Worm (Caenorhabditis elegans) whole organism, late embryonic: ENCODE data around the gene Y39A1A.18.

ENCODE experiments used
- F13H6.1 ChIP-seq: sonication (generic microtip); optimal IDR thresholded peaks from 2 replicates; lab custom pipeline; 2016; ENCODE audit warnings: missing genetic modification characterization, missing compliant biosample characterization
- K02D7.2 ChIP-seq: sonication (generic microtip); optimal IDR thresholded peaks from 2 replicates; lab custom pipeline; 2017; ENCODE audit warnings: mild to moderate bottlenecking, missing genetic modification characterization, missing compliant biosample characterization
- K09A11.1 ChIP-seq: sonication (generic microtip); optimal IDR thresholded peaks from 2 replicates; lab custom pipeline; 2017; ENCODE audit warnings: antibody characterized with exemption, mild to moderate bottlenecking, missing genetic modification characterization, missing compliant biosample characterization; ENCODE audit not compliant: insufficient read depth
- T23F11.4 ChIP-seq: fragments of 200-800 bp; sonication (Bioruptor generic); optimal IDR thresholded peaks from 2 replicates; lab custom pipeline; 2018; ENCODE audit warnings: mild to moderate bottlenecking, missing genetic modification characterization, missing compliant biosample characterization
- ceh-14 ChIP-seq: sonication (generic microtip); optimal IDR thresholded peaks from 2 replicates; lab custom pipeline; 2016; ENCODE audit warnings: missing genotype, missing genetic modification characterization, missing compliant biosample characterization
- ceh-18 ChIP-seq: sonication (generic microtip); optimal IDR thresholded peaks from 2 replicates; lab custom pipeline; 2016; ENCODE audit warnings: missing genetic modification characterization, missing compliant biosample characterization
- ceh-19 ChIP-seq: fragments of 200-800 bp; sonication (Bioruptor generic); optimal IDR thresholded peaks from 2 replicates; lab custom pipeline; 2018; ENCODE audit warnings: mild to moderate bottlenecking, missing genetic modification characterization, missing compliant biosample characterization
- ceh-22 ChIP-seq: sonication (generic microtip); optimal IDR thresholded peaks from 2 replicates; lab custom pipeline; 2017; ENCODE audit warnings: missing biosample characterization, missing genetic modification characterization
- ceh-30 ChIP-seq: fragments of 150-350 bp; optimal IDR thresholded peaks from 2 replicates; lab custom pipeline; 2014; ENCODE audit warnings: missing biosample characterization, missing genetic modification characterization
- ceh-31 ChIP-seq: sonication (generic microtip); optimal IDR thresholded peaks from 2 replicates; lab custom pipeline; 2016; ENCODE audit warnings: missing genetic modification characterization, missing compliant biosample characterization
- ceh-34 ChIP-seq: sonication (generic microtip); optimal IDR thresholded peaks from 2 replicates; lab custom pipeline; 2016; ENCODE audit warnings: mild to moderate bottlenecking, missing genetic modification characterization, missing compliant biosample characterization
- ceh-45 ChIP-seq: fragments of 200-800 bp; sonication (Bioruptor generic); IDR thresholded peaks from 2 replicates; pipeline ENCODE4 v1.3.6; 2022; ENCODE audit warnings: missing genetic modification reagents, missing genetic modification characterization, missing compliant biosample characterization
- ceh-6 ChIP-seq: fragments of 200-800 bp; sonication (Bioruptor generic); optimal IDR thresholded peaks from 2 replicates; lab custom pipeline; 2018; ENCODE audit warnings: mild to moderate bottlenecking, missing genetic modification characterization, missing compliant biosample characterization
- che-1 ChIP-seq: sonication (generic microtip); optimal IDR thresholded peaks from 2 replicates; lab custom pipeline; 2016; ENCODE audit warnings: mild to moderate bottlenecking, missing genetic modification characterization, missing compliant biosample characterization
- dmd-4 ChIP-seq: sonication (generic microtip); optimal IDR thresholded peaks from 2 replicates; lab custom pipeline; 2016; ENCODE audit warnings: borderline replicate concordance, missing genetic modification characterization, missing compliant biosample characterization
- dve-1 ChIP-seq: sonication (generic microtip); optimal IDR thresholded peaks from 2 replicates; lab custom pipeline; 2017; ENCODE audit warnings: antibody characterized with exemption, mild to moderate bottlenecking, missing genetic modification characterization, missing compliant biosample characterization
- elt-2 ChIP-seq: sonication (generic microtip); optimal IDR thresholded peaks from 2 replicates; lab custom pipeline; 2016; ENCODE audit warnings: missing genetic modification reagents, missing genetic modification characterization, missing compliant biosample characterization
- fax-1 ChIP-seq: sonication (generic microtip); optimal IDR thresholded peaks from 2 replicates; lab custom pipeline; 2016; ENCODE audit warnings: missing genotype, missing genetic modification characterization, missing compliant biosample characterization
- fkh-6 ChIP-seq: sonication (generic microtip); optimal IDR thresholded peaks from 2 replicates; lab custom pipeline; 2016; ENCODE audit warnings: missing genetic modification characterization, missing compliant biosample characterization
- hlh-13 ChIP-seq: fragments of 200-800 bp; sonication (Bioruptor generic); optimal IDR thresholded peaks from 2 replicates; lab custom pipeline; 2018; ENCODE audit warnings: mild to moderate bottlenecking, missing genetic modification characterization, missing compliant biosample characterization
- hlh-6 ChIP-seq: sonication (generic microtip); optimal IDR thresholded peaks from 2 replicates; lab custom pipeline; 2016; ENCODE audit warnings: missing genotype, missing genetic modification characterization, missing compliant biosample characterization
- hlh-8 ChIP-seq: sonication (generic microtip); optimal IDR thresholded peaks from 2 replicates; lab custom pipeline; 2016; ENCODE audit warnings: missing genotype, missing genetic modification characterization, missing compliant biosample characterization
- lin-11 ChIP-seq: fragments of 200-800 bp; sonication (Bioruptor generic); optimal IDR thresholded peaks from 2 replicates; lab custom pipeline; 2018; ENCODE audit warnings: mild to moderate bottlenecking, missing genetic modification characterization, missing compliant biosample characterization
- mec-3 ChIP-seq: sonication (generic microtip); optimal IDR thresholded peaks from 2 replicates; lab custom pipeline; 2016; ENCODE audit warnings: borderline replicate concordance, missing genetic modification characterization, missing compliant biosample characterization
- nfya-1 ChIP-seq: sonication (generic microtip); optimal IDR thresholded peaks from 2 replicates; lab custom pipeline; 2017; ENCODE audit warnings: missing genetic modification characterization, mild to moderate bottlenecking, missing compliant biosample characterization, antibody characterized with exemption, moderate library complexity
- nhr-232 ChIP-seq: sonication (generic microtip); optimal IDR thresholded peaks from 2 replicates; lab custom pipeline; 2016; ENCODE audit warnings: missing genetic modification characterization, missing compliant biosample characterization
- odd-2 ChIP-seq: sonication (generic microtip); optimal IDR thresholded peaks from 2 replicates; lab custom pipeline; 2017; ENCODE audit warnings: antibody characterized with exemption, mild to moderate bottlenecking, missing genetic modification characterization, missing compliant biosample characterization
- pat-9 ChIP-seq: fragments of 200-800 bp; sonication (Bioruptor generic); optimal IDR thresholded peaks from 2 replicates; lab custom pipeline; 2018; ENCODE audit warnings: mild to moderate bottlenecking, missing genetic modification characterization, moderate library complexity, missing compliant biosample characterization
- pros-1 ChIP-seq: fragments of 150-350 bp; optimal IDR thresholded peaks from 2 replicates; lab custom pipeline; 2014; ENCODE audit warnings: missing biosample characterization, missing genetic modification reagents, missing genetic modification characterization
- ref-2 ChIP-seq: sonication (generic microtip); optimal IDR thresholded peaks from 2 replicates; lab custom pipeline; 2016; ENCODE audit warnings: missing genetic modification characterization, missing compliant biosample characterization
- rnt-1 ChIP-seq: sonication (generic microtip); optimal IDR thresholded peaks from 2 replicates; lab custom pipeline; 2016; ENCODE audit warnings: missing genetic modification characterization, missing compliant biosample characterization
- tbx-2 ChIP-seq: sonication (generic microtip); optimal IDR thresholded peaks from 2 replicates; lab custom pipeline; 2016; ENCODE audit warnings: missing genetic modification characterization, missing compliant biosample characterization
- tbx-7 ChIP-seq: sonication (generic microtip); optimal IDR thresholded peaks from 2 replicates; lab custom pipeline; 2016; ENCODE audit warnings: missing genotype, missing genetic modification characterization, missing compliant biosample characterization
- unc-42 ChIP-seq: sonication (generic microtip); optimal IDR thresholded peaks from 2 replicates; lab custom pipeline; 2016; ENCODE audit warnings: missing genotype, missing genetic modification characterization, missing compliant biosample characterization
- unc-55 ChIP-seq: sonication (generic microtip); optimal IDR thresholded peaks from 2 replicates; lab custom pipeline; 2017; ENCODE audit warnings: missing biosample characterization, missing genetic modification reagents, missing genetic modification characterization
- ztf-16 ChIP-seq: sonication (generic microtip); optimal IDR thresholded peaks from 2 replicates; lab custom pipeline; 2017; ENCODE audit warnings: missing genetic modification characterization, missing compliant biosample characterization

Y39A1A.18 gene

DNA sequence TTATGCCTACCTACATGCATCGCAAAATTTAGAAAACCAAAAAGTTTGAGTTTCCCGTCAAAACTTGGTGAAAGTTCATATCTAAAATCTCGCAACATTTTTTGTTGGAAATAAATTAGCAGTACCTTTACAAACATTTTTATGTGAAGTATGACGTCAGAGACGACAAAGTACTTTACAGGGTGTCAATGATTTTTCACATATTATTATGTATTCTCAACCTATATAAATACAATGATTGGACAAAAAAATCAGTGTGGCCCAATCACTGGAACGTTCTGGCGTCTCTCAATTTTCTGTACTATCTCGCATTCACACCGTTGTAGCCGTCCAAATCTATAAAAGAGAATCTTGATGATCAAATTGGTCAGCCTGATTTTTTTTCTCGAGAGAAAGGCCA lies at the start of gene Y39A1A.18, which contains the start of gene fmo-3:
Gene Y39A1A.18 (minus strand): TSS at position 192 of the 400 bp plus-strand sequence.
Gene fmo-3 (plus strand): TSS at position 388 of the 400 bp plus-strand sequence.
- no peak for TF ChIP-seq ztf-16 (tag; lab: Kevin White, UChicago)
- no peak for TF ChIP-seq K09A11.1
- no peak for TF ChIP-seq fkh-6 (tag; lab: Kevin White, UChicago)
- TF ChIP-seq lin-11 = no peak
- TF ChIP-seq nhr-232 (tag; lab: Kevin White, UChicago) = no peak
- TF ChIP-seq T23F11.4 (GFP tag; lab: Kevin White, UChicago) = no peak
- no peak for TF ChIP-seq elt-2 (tag; lab: Kevin White, UChicago)
- no peak for TF ChIP-seq K02D7.2 (tag; lab: Kevin White, UChicago)
- no peak for TF ChIP-seq pros-1 (tag; lab: Kevin White, UChicago)
- no peak for TF ChIP-seq pat-9 (tag; lab: Kevin White, UChicago)
- no peak for TF ChIP-seq hlh-13 (GFP tag; lab: Kevin White, UChicago)
- no peak for TF ChIP-seq tbx-2 (tag; lab: Kevin White, UChicago)
- no peak for TF ChIP-seq hlh-6 (tag; lab: Kevin White, UChicago)
- TF ChIP-seq dve-1 (tag; lab: Kevin White, UChicago) = no peak
- TF ChIP-seq fax-1 = no peak
- TF ChIP-seq rnt-1 = no peak
- TF ChIP-seq che-1 (tag; lab: Kevin White, UChicago) = no peak
- no peak for TF ChIP-seq unc-42
- no peak for TF ChIP-seq ceh-19
- no peak for TF ChIP-seq tbx-7 (tag; lab: Kevin White, UChicago)
- TF ChIP-seq, all 69 proteins: peak for 0

- TF ChIP-seq ceh-31 (tag; lab: Kevin White, UChicago) (peak; percentile 21), ceh-34 (tag; lab: Kevin White, UChicago) (peak; percentile 24), unc-42 (peak; percentile 31), odd-2 (tag; lab: Kevin White, UChicago) (no peak), ceh-30 (peak; percentile 32), ceh-14 (peak; percentile 11), ceh-6 (GFP tag; lab: Kevin White, UChicago) (no peak), elt-2 (tag; lab: Kevin White, UChicago) (peak; percentile 37), ref-2 (tag; lab: Kevin White, UChicago) (no peak), nfya-1 (tag; lab: Kevin White, UChicago) (peak; percentile 34), tbx-2 (tag; lab: Kevin White, UChicago) (peak; percentile 21), hlh-13 (GFP tag; lab: Kevin White, UChicago) (no peak)
- TF ChIP-seq, all 69 proteins: peak for 8
These were observed 48.1 kb upstream of the Y39A1A.18 start, which contains the start of the genes tbb-1 and rib-2 for ce11 chrIII:10742382-10742860. tbb-1 (minus strand) TSS chrIII:10742432. rib-2 (plus strand) TSS chrIII:10742810.

DNA sequence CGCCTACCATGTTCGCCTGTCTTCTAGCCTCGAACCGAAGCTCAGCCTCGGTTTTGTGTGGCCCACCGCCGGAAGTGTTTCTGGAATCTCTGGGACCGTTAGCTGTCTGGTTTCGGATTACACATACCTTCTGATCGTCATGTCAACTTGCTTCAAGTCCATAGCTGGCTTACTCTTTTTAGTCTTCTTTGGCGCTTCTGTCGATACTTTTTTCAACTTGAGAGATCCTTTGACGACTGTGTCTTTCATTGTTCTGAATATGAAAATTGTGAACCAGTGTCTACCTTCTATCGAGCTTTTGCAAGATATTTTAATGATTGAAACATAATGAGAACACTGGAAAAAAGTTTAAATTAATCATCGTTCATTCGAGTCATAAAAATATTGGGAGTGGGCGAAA lies 46.2 kb upstream of the Y39A1A.18 start, which contains the start of gene K01G5.8:
Gene K01G5.8 (minus strand): TSS at position 255 of the 400 bp plus-strand sequence.
- TF ChIP-seq tbx-2 (tag; lab: Kevin White, UChicago) (no peak), lin-11 (no peak), F13H6.1 (no peak), ref-2 (tag; lab: Kevin White, UChicago) (no peak), elt-2 (tag; lab: Kevin White, UChicago) (no peak), ceh-18 (tag; lab: Kevin White, UChicago) (no peak), ceh-45 (GFP tag; lab: Robert Waterston, UW) (no peak), hlh-13 (GFP tag; lab: Kevin White, UChicago) (no peak), fkh-6 (tag; lab: Kevin White, UChicago) (no peak), mec-3 (tag; lab: Kevin White, UChicago) (no peak), ceh-22 (no peak), ceh-19 (no peak), hlh-8 (tag; lab: Kevin White, UChicago) (no peak), che-1 (tag; lab: Kevin White, UChicago) (no peak), dmd-4 (tag; lab: Kevin White, UChicago) (no peak), ceh-31 (tag; lab: Kevin White, UChicago) (no peak), unc-55 (GFP tag; lab: Kevin White, UChicago) (no peak)
